Worm (Caenorhabditis elegans): ENCODE data around the gene ZK546.2.
"Not testable (repeated sequence)": the region's sequence is repeated elsewhere in the genome, so short reads cannot be mapped to it uniquely, and the experiment has no call there.

Gene ZK546.2

DNA sequence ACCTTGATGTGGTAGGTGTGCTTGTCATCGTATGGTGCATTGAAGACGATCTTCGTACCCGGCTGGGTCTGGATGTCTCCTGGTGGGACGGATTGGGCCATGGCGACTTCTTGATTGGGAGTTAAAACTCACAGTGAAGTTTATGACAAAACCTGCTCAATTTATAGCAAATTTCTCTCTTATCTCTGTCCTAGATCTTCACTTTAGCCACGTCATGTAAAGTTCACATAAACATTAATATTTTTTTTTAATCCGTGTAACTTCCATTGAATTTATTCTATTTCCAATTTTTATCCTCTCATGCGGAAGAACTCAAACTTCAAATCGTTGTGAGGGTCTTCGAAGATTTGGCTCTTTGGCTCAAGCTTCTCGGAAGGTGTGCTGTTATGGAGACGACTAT is 29.4 kb upstream of the ZK546.2 start, which contains the start of gene msp-31:
msp-31 (minus strand) TSS at position 101 of the 400 bp plus-strand sequence.
- not testable (repeated sequence) for TF ChIP-seq elt-4 (tag; optimal IDR thresholded peaks at IDR 0.05); K09A11.1 (tag; optimal IDR thresholded peaks at IDR 0.05; ENCODE audit: insufficient read depth); hlh-15 (tag; optimal IDR thresholded peaks at IDR 0.05)

DNA sequence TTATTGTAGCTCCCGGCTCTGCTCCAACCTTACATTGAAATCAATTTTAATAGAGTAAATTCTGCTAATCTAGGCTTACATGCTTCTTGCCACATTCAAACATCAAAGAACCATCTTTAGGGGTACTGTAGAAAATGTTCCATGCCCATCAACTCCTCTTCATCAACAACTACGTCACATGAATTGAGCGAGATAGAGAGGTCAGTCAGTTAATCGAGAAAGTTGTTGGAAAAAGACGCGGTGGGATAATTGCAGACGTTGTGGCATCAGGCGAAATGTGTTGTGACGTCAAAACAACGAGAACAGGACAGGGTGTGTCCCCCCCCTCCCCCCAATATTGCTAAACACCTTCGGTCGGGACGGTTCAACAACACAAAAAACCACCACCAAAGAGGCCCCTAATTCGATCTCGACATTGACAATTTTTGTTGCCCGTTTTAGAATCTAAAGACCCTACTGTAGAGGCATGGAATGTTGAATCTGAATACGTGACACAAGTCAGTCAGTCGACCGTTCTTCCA is 27.3 kb upstream of the ZK546.2 start:
- TF ChIP-seq hlh-15 (tag; optimal IDR thresholded peaks at IDR 0.05) (no peak), tbx-7 (tag; optimal IDR thresholded peaks at IDR 0.05) (no peak), nfya-1 (tag; optimal IDR thresholded peaks at IDR 0.05) (no peak), sox-2 (GFP tag; IDR thresholded peaks at IDR 0.05) (no peak), lin-11 (tag; optimal IDR thresholded peaks at IDR 0.05) (no peak), ceh-18 (tag; optimal IDR thresholded peaks at IDR 0.05) (no peak), dve-1 (tag; optimal IDR thresholded peaks at IDR 0.05) (no peak), K02D7.2 (tag; optimal IDR thresholded peaks at IDR 0.05) (no peak), F13H6.1 (tag; optimal IDR thresholded peaks at IDR 0.05) (no peak), ama-1 (optimal IDR thresholded peaks at IDR 0.05) (no peak), zip-5 (tag; optimal IDR thresholded peaks at IDR 0.05) (no peak), pqm-1 (tag; optimal IDR thresholded peaks at IDR 0.05) (no peak), pax-1 (tag; optimal IDR thresholded peaks at IDR 0.05) (no peak), Y22D7AL.16 (tag; optimal IDR thresholded peaks at IDR 0.05) (no peak), hlh-6 (tag; optimal IDR thresholded peaks at IDR 0.05) (no peak)

DNA sequence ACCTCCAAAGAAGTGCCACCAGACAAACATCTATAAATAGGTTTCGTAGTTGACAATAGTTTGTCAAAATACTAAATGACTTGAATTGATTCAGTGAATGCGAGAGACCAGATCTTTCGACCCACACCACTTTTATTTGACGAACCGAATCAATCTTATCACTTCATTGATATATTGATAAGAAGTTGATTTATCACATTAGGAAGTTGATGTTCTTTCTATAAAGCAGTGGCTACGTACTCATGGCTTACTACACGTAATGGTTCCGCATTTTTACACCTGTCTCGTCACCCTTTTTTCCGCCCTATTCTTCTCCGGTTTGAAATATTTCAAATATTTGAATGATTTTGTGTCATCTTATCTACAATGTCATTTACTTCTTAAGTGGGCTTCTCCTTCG is 25.2 kb upstream of the ZK546.2 start:
- TF ChIP-seq ceh-45 (GFP tag; IDR thresholded peaks at IDR 0.05) (no peak), elt-2 (tag; optimal IDR thresholded peaks at IDR 0.05) (peak; percentile 83)

DNA sequence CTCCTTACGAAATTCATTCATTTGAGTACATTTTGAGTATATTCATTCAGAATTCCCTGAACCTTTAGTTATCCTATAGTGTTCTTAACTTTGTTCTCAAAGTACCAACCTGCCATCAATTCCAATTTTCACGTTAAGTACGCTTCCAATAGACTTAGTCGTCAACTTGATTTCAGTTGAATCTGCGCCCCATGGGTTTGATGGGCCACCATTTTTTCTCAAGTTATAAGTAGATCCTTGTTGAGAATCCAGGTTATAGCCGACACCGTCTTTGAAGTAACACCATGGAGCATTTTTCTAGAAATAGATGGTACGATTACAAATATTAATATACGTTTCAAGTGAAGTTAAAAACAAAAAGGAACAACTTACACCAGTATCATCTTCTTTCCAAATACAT is 21.1 kb upstream of the ZK546.2 start:
- no peak for TF ChIP-seq gmeb-2 (tag; optimal IDR thresholded peaks at IDR 0.05)
- no peak for TF ChIP-seq ets-4 (tag; optimal IDR thresholded peaks at IDR 0.05)
- no peak for TF ChIP-seq pag-3 (tag; optimal IDR thresholded peaks at IDR 0.05; ENCODE audit: borderline replicate concordance)
- no peak for TF ChIP-seq hlh-6 (tag; optimal IDR thresholded peaks at IDR 0.05)
- no peak for TF ChIP-seq ceh-6 (GFP tag; optimal IDR thresholded peaks at IDR 0.05)
- no peak for TF ChIP-seq hlh-13 (GFP tag; optimal IDR thresholded peaks at IDR 0.05)

DNA sequence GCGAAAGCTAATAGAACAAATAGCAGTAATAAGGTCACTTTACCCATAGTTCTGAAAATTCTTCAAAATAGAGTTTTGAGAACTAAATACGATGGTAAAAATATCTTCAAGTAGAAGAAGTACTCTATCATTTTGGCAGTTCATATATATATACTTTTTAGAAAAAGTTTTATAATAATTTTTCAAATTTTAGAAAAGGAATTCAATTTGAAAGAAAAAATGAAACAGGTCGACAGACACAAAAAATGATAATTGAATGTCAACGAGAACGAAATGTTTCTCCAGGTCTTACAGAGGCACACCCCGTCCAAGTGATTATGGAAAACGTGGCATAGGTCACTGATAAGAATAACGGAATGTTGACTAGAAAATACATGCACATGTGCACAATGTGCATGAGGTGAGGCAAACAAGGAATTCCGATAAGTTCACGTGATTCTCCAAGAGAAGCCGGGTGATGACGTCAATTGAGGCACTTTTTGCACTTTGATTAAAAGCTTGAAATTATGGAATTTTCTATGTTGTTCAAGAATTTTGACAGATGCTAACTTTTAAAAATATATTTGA is 20.5 kb upstream of the ZK546.2 start, which contains the start of gene aagr-2:
aagr-2 (minus strand) TSS at position 51 of the 567 bp plus-strand sequence.
- TF ChIP-seq elt-4 (tag; optimal IDR thresholded peaks at IDR 0.05) (no peak), elt-2 (tag; optimal IDR thresholded peaks at IDR 0.05) (peak; percentile 99)

DNA sequence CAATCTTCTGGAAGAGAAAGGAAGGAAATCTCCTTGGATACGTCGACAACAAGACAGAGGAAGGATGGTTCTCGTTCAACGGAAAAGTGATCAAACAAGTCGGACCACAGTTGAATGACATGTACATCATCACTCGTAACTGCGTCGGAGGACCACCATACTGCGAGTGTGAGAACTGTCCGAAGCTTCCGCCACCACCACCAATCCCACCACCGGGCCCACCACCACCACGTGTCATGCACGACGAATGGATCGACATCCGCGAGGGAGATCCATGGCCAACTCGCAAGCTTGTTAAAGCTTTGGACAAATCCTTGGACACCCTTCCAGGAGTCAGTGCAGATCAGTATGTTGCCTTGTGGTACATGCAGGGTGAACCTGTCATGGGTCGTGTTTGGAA is 14.5 kb upstream of the ZK546.2 start:
- TF ChIP-seq ahr-1 (tag; optimal IDR thresholded peaks at IDR 0.05) (no peak), ceh-34 (tag; optimal IDR thresholded peaks at IDR 0.05) (no peak), ceh-48 (tag; optimal IDR thresholded peaks at IDR 0.05) (no peak)

DNA sequence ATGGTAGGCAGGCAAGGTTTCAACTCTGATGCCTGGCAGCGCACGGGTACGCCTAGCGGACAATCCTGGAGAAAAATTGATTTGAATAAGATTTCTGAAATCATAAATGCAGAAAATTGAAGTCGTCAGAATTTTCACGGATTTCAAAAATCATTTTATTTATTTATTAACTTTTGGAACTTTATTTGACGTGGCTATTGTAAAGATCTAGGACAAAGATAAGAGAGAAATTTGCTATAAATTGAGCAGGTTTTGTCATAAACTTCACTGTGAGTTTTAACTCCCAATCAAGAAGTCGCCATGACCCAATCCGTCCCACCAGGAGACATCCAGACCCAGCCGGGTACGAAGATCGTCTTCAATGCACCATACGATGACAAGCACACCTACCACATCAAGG is 13.1 kb upstream of the ZK546.2 start, which contains the start of gene msp-152:
msp-152 (plus strand) TSS at position 301 of the 400 bp plus-strand sequence.
- not testable (repeated sequence) for TF ChIP-seq hlh-6 (tag; optimal IDR thresholded peaks at IDR 0.05); ceh-24 (tag; optimal IDR thresholded peaks at IDR 0.05); C38D4.7 (GFP tag; optimal IDR thresholded peaks at IDR 0.05)
